Fruit fly (Drosophila melanogaster): ENCODE measurements around the gene CG9109.

Gene CG9109

DNA sequence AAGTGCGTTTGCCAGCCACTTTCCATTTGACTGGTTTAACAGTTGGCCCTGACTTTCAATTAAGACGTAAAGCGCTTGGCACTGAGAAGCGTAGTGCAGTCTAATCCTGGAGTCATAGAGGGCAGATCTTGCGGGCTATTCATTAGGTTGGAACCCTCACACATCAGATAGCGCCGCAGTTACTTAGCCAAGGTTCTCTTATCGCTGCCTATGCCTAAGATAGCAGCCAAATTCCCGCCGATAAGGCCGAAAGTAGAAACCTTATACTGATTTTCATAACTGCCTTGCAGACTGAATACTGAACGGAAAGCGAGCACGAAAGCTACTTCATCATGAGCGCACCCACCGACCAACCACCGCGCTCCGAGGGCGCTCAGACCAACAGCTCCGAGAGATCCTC, 37.9 kb upstream of the CG9109 start:
- no peak for TF ChIP-seq cnc (optimal IDR thresholded peaks at IDR 0.05)
- TF ChIP-seq toe (GFP tag; optimal IDR thresholded peaks at IDR 0.05) = no peak
- no peak for TF ChIP-seq CG14711 (tag; optimal IDR thresholded peaks at IDR 0.05)
- no peak for TF ChIP-seq CG1620 (GFP tag; optimal IDR thresholded peaks at IDR 0.05)
- no peak for TF ChIP-seq cic (GFP tag; optimal IDR thresholded peaks at IDR 0.05)

- TF ChIP-seq CG33017 (tag; optimal IDR thresholded peaks at IDR 0.05) (peak; percentile 53), cic (GFP tag; optimal IDR thresholded peaks at IDR 0.05) (peak; percentile 14), CG7101 (tag; optimal IDR thresholded peaks at IDR 0.05) (peak; percentile 68), toe (GFP tag; optimal IDR thresholded peaks at IDR 0.05) (peak; percentile 85), bab1 (GFP tag; optimal IDR thresholded peaks at IDR 0.05) (peak; percentile 36), cnc (optimal IDR thresholded peaks at IDR 0.05) (no peak), CG5204 (GFP tag; optimal IDR thresholded peaks at IDR 0.05) (no peak), CG14711 (tag; optimal IDR thresholded peaks at IDR 0.05) (peak; percentile 70), CG12768 (GFP tag; optimal IDR thresholded peaks at IDR 0.05) (peak; percentile 60), CG1620 (GFP tag; optimal IDR thresholded peaks at IDR 0.05) (peak; percentile 56), Mnt (GFP tag; optimal IDR thresholded peaks at IDR 0.05) (peak; percentile 64), kay (GFP tag; ENCODE audit: borderline replicate concordance) (no peak), CG11617 (GFP tag; optimal IDR thresholded peaks at IDR 0.05) (peak; percentile 82), Crg-1 (GFP tag; optimal IDR thresholded peaks at IDR 0.05) (no peak), tj (GFP tag; optimal IDR thresholded peaks at IDR 0.05) (peak; percentile 39), Hr96 (GFP tag; optimal IDR thresholded peaks at IDR 0.05) (no peak), CG7045 (GFP tag; optimal IDR thresholded peaks at IDR 0.05) (peak; percentile 74), pad (GFP tag; optimal IDR thresholded peaks at IDR 0.05) (peak; percentile 42), Clk (GFP tag; optimal IDR thresholded peaks at IDR 0.05) (peak; percentile 44), ovo (GFP tag; optimal IDR thresholded peaks at IDR 0.05) (peak; percentile 35)
These were observed 36.5 kb upstream of the CG9109 start, which contains the start of the genes CG9154 and Kr-h2 for dm6 chr2L:6070656-6071231. Gene CG9154 (minus strand): TSS chr2L:6070686. Gene Kr-h2 (plus strand): TSS chr2L:6070990.

dm6 chr2L:6068544-6069251, 34.5 kb upstream of the CG9109 start, which contains the start of the genes CG9150 and Pfdn1:
Gene CG9150 (minus strand): TSS chr2L:6068594.
Gene Pfdn1 (plus strand): TSS chr2L:6069079.
- peak; percentile 22 for TF ChIP-seq CG7101 (tag; optimal IDR thresholded peaks at IDR 0.05)
- TF ChIP-seq CG1620 (GFP tag; optimal IDR thresholded peaks at IDR 0.05) = no peak
- TF ChIP-seq Mnt (GFP tag; optimal IDR thresholded peaks at IDR 0.05) = peak; percentile 66
- no peak for TF ChIP-seq cnc (optimal IDR thresholded peaks at IDR 0.05)
- TF ChIP-seq CG33017 (tag; optimal IDR thresholded peaks at IDR 0.05) = no peak
- no peak for TF ChIP-seq Clk (GFP tag; optimal IDR thresholded peaks at IDR 0.05)
- TF ChIP-seq pad (GFP tag; optimal IDR thresholded peaks at IDR 0.05) = no peak
- TF ChIP-seq CG12768 (GFP tag; optimal IDR thresholded peaks at IDR 0.05) = no peak
- TF ChIP-seq toe (GFP tag; optimal IDR thresholded peaks at IDR 0.05) = no peak
- no peak for TF ChIP-seq Crg-1 (GFP tag; optimal IDR thresholded peaks at IDR 0.05)
- TF ChIP-seq tj (GFP tag; optimal IDR thresholded peaks at IDR 0.05) = peak; percentile 16
- no peak for TF ChIP-seq Hr96 (GFP tag; optimal IDR thresholded peaks at IDR 0.05)
- no peak for TF ChIP-seq CG5204 (GFP tag; optimal IDR thresholded peaks at IDR 0.05)
- no peak for TF ChIP-seq ovo (GFP tag; optimal IDR thresholded peaks at IDR 0.05)
- TF ChIP-seq bab1 (GFP tag; optimal IDR thresholded peaks at IDR 0.05) = peak; percentile 66
- TF ChIP-seq kay (GFP tag; ENCODE audit: borderline replicate concordance) = no peak
- no peak for TF ChIP-seq CG7045 (GFP tag; optimal IDR thresholded peaks at IDR 0.05)
- TF ChIP-seq CG14711 (tag; optimal IDR thresholded peaks at IDR 0.05) = no peak
- TF ChIP-seq cic (GFP tag; optimal IDR thresholded peaks at IDR 0.05) = no peak
- no peak for TF ChIP-seq CG11617 (GFP tag; optimal IDR thresholded peaks at IDR 0.05)

- TF ChIP-seq pad (GFP tag; optimal IDR thresholded peaks at IDR 0.05) (peak; percentile 88), CG7101 (tag; optimal IDR thresholded peaks at IDR 0.05) (peak; percentile 99), tj (GFP tag; optimal IDR thresholded peaks at IDR 0.05) (peak; percentile 88), Crg-1 (GFP tag; optimal IDR thresholded peaks at IDR 0.05) (peak; percentile 95), CG7045 (GFP tag; optimal IDR thresholded peaks at IDR 0.05) (peak; percentile 89), cic (GFP tag; optimal IDR thresholded peaks at IDR 0.05) (peak; percentile 85), ovo (GFP tag; optimal IDR thresholded peaks at IDR 0.05) (no peak), CG1620 (GFP tag; optimal IDR thresholded peaks at IDR 0.05) (peak; percentile 71), Mnt (GFP tag; optimal IDR thresholded peaks at IDR 0.05) (peak; percentile 78), kay (GFP tag; ENCODE audit: borderline replicate concordance) (no peak), CG5204 (GFP tag; optimal IDR thresholded peaks at IDR 0.05) (no peak), Hr96 (GFP tag; optimal IDR thresholded peaks at IDR 0.05) (peak; percentile 87), bab1 (GFP tag; optimal IDR thresholded peaks at IDR 0.05) (peak; percentile 99), Clk (GFP tag; optimal IDR thresholded peaks at IDR 0.05) (peak; percentile 67), CG14711 (tag; optimal IDR thresholded peaks at IDR 0.05) (peak; percentile 98), CG11617 (GFP tag; optimal IDR thresholded peaks at IDR 0.05) (peak; percentile 93), cnc (optimal IDR thresholded peaks at IDR 0.05) (no peak), CG33017 (tag; optimal IDR thresholded peaks at IDR 0.05) (peak; percentile 99), toe (GFP tag; optimal IDR thresholded peaks at IDR 0.05) (peak; percentile 54), CG12768 (GFP tag; optimal IDR thresholded peaks at IDR 0.05) (peak; percentile 97)
These were observed 31.6 kb upstream of the CG9109 start, which contains the start of the genes Fbw5 and CG9147 for dm6 chr2L:6065823-6066222. Gene Fbw5 (minus strand): TSS chr2L:6065953. Gene CG9147 (plus strand): TSS chr2L:6065997.

DNA sequence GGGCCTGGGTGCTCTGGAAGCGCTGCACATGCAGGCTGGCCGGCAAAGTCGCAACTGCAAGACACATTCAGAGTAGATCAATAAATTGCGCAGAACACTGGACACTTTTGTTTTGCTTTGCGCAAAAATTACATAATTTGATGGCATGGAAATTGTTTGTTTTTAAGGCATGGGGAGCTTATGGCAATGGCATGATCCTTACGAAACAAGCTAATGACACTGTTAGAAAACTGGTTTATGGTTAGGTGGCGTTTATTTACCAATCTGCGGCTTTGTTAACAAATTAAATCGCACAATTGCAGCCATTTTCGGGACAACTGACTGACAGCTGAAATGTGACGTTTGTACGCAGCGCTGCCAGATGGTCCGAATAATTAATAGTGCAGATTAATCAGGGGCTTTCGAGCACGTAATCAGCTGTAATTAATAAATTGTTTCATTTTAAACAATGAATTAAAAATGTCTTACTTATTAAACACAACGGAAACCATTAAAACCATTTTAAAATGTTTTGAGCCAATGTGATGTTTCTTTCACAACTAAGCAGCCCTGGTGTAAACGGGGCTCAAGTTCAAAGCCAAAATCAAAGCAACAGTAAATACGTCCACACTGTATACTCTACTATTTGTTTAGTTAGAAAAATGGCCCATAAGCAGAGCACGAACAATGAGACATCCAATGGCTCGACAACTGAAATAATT, 28.3 kb upstream of the CG9109 start, which contains the start of the genes ND-51 and CG13994:
ND-51 (minus strand) TSS at position 376 of the 701 bp plus-strand sequence.
CG13994 (plus strand) TSS at position 608 of the 701 bp plus-strand sequence.
- no peak for TF ChIP-seq CG5204 (GFP tag; optimal IDR thresholded peaks at IDR 0.05)
- no peak for TF ChIP-seq kay (GFP tag; ENCODE audit: borderline replicate concordance)
- TF ChIP-seq cnc (optimal IDR thresholded peaks at IDR 0.05) = no peak
- peak; percentile 80 for TF ChIP-seq cic (GFP tag; optimal IDR thresholded peaks at IDR 0.05)
- peak; percentile 94 for TF ChIP-seq toe (GFP tag; optimal IDR thresholded peaks at IDR 0.05)
- TF ChIP-seq tj (GFP tag; optimal IDR thresholded peaks at IDR 0.05) = peak; percentile 61
- TF ChIP-seq CG33017 (tag; optimal IDR thresholded peaks at IDR 0.05) = peak; percentile 81
- peak; percentile 67 for TF ChIP-seq pad (GFP tag; optimal IDR thresholded peaks at IDR 0.05)
- TF ChIP-seq Clk (GFP tag; optimal IDR thresholded peaks at IDR 0.05) = peak; percentile 81
- TF ChIP-seq Crg-1 (GFP tag; optimal IDR thresholded peaks at IDR 0.05) = peak; percentile 61
- peak; percentile 79 for TF ChIP-seq CG7101 (tag; optimal IDR thresholded peaks at IDR 0.05)
- TF ChIP-seq Hr96 (GFP tag; optimal IDR thresholded peaks at IDR 0.05) = peak; percentile 87
- TF ChIP-seq bab1 (GFP tag; optimal IDR thresholded peaks at IDR 0.05) = peak; percentile 86
- TF ChIP-seq CG7045 (GFP tag; optimal IDR thresholded peaks at IDR 0.05) = peak; percentile 83
- TF ChIP-seq ovo (GFP tag; optimal IDR thresholded peaks at IDR 0.05) = peak; percentile 74
- peak; percentile 78 for TF ChIP-seq CG14711 (tag; optimal IDR thresholded peaks at IDR 0.05)
- TF ChIP-seq CG1620 (GFP tag; optimal IDR thresholded peaks at IDR 0.05) = peak; percentile 85
- peak; percentile 77 for TF ChIP-seq Mnt (GFP tag; optimal IDR thresholded peaks at IDR 0.05)
- peak; percentile 76 for TF ChIP-seq CG12768 (GFP tag; optimal IDR thresholded peaks at IDR 0.05)
- peak; percentile 83 for TF ChIP-seq CG11617 (GFP tag; optimal IDR thresholded peaks at IDR 0.05)

Data from whole organism, adult.